Worm (Caenorhabditis elegans): Measurements from ENCODE around the gene C27A7.3.

C27A7.3 gene

ce11 chrV:12091759-12092158 lies 49.0 kb upstream of the C27A7.3 start, which contains the start of gene nhr-206 (continued):
- TF ChIP-seq nhr-20 (tag; optimal IDR thresholded peaks at IDR 0.05): peak; percentile 70
- TF ChIP-seq ama-1 (optimal IDR thresholded peaks at IDR 0.05): no peak
- TF ChIP-seq mdl-1 (tag; optimal IDR thresholded peaks at IDR 0.05): peak in 1 of 2 experiments; percentile 40
- no peak for TF ChIP-seq snpc-4 (tag; optimal IDR thresholded peaks at IDR 0.05)
- TF ChIP-seq ceh-8 (GFP tag; optimal IDR thresholded peaks at IDR 0.05): no peak
- peak in 2 of 6 experiments; percentile 13 to 31 for TF ChIP-seq elt-3 (tag; optimal IDR thresholded peaks at IDR 0.05)
- TF ChIP-seq unc-86 (tag; optimal IDR thresholded peaks at IDR 0.05): no peak
- TF ChIP-seq grh-1 (GFP tag; IDR thresholded peaks at IDR 0.05): no peak
- TF ChIP-seq elt-2 (tag; optimal IDR thresholded peaks at IDR 0.05): peak; percentile 22
- no peak for TF ChIP-seq Y116A8C.19 (tag; optimal IDR thresholded peaks at IDR 0.05; ENCODE audit: borderline replicate concordance)

ce11 chrV:12094030-12094429 lies 46.7 kb upstream of the C27A7.3 start, which contains the start of gene nhr-208:
Gene nhr-208 (plus strand): TSS chrV:12094317.
- TF ChIP-seq blmp-1 (tag; optimal IDR thresholded peaks at IDR 0.05) (peak; percentile 16), snu-23 (GFP tag; optimal IDR thresholded peaks at IDR 0.05) (peak; percentile 2), fkh-4 (tag; optimal IDR thresholded peaks at IDR 0.05; ENCODE audit: borderline replicate concordance) (no peak), nhr-76 (tag; optimal IDR thresholded peaks at IDR 0.05) (no peak), nhr-12 (tag; optimal IDR thresholded peaks at IDR 0.05) (no peak), zip-4 (GFP tag; optimal IDR thresholded peaks at IDR 0.05) (no peak), ceh-8 (GFP tag; optimal IDR thresholded peaks at IDR 0.05) (no peak), nhr-20 (tag; optimal IDR thresholded peaks at IDR 0.05) (peak; percentile 50), irx-1 (tag; optimal IDR thresholded peaks at IDR 0.05) (no peak)

ce11 chrV:12095865-12096264 lies 44.9 kb upstream of the C27A7.3 start, which contains the start of gene nhr-207:
Gene nhr-207 (plus strand): TSS chrV:12096146.
- TF ChIP-seq swsn-7 (tag; optimal IDR thresholded peaks at IDR 0.05) (no peak), lin-14 (GFP tag; optimal IDR thresholded peaks at IDR 0.05) (peak; percentile 48), grh-1 (GFP tag; IDR thresholded peaks at IDR 0.05) (no peak), snu-23 (GFP tag; optimal IDR thresholded peaks at IDR 0.05) (peak; percentile 6), ceh-90 (tag; optimal IDR thresholded peaks at IDR 0.05) (no peak), lsy-2 (tag; optimal IDR thresholded peaks at IDR 0.05) (peak in 1 of 2 experiments; percentile 5), irx-1 (tag; optimal IDR thresholded peaks at IDR 0.05) (no peak), skn-1 (tag; optimal IDR thresholded peaks at IDR 0.05) (peak; percentile 34), jun-1 (tag; optimal IDR thresholded peaks at IDR 0.05) (peak; percentile 49), alr-1 (tag; optimal IDR thresholded peaks at IDR 0.05; ENCODE audit: borderline replicate concordance) (no peak), C16A3.4 (tag; optimal IDR thresholded peaks at IDR 0.05) (peak; percentile 17), mdl-1 (tag; optimal IDR thresholded peaks at IDR 0.05) (peak in 1 of 2 experiments; percentile 35), efl-1 (optimal IDR thresholded peaks at IDR 0.05) (no peak), efl-1 (GFP tag; optimal IDR thresholded peaks at IDR 0.05 in 1 of 2) (no peak), nhr-20 (tag; optimal IDR thresholded peaks at IDR 0.05) (peak; percentile 23), pag-3 (tag; optimal IDR thresholded peaks at IDR 0.05; ENCODE audit: borderline replicate concordance, insufficient read depth) (no peak), zag-1 (tag; optimal IDR thresholded peaks at IDR 0.05) (no peak), nhr-11 (tag; optimal IDR thresholded peaks at IDR 0.05) (no peak), ceh-88 (GFP tag; IDR thresholded peaks at IDR 0.05) (no peak), elt-3 (tag; optimal IDR thresholded peaks at IDR 0.05) (no peak), unc-62 (GFP tag; optimal IDR thresholded peaks at IDR 0.05) (no peak), nhr-84 (tag; optimal IDR thresholded peaks at IDR 0.05) (no peak)

ce11 chrV:12098123-12098522 lies 42.6 kb upstream of the C27A7.3 start, which contains the start of gene nhr-209:
Gene nhr-209 (plus strand): TSS chrV:12098149.
- TF ChIP-seq lin-35 (GFP tag; optimal IDR thresholded peaks at IDR 0.05) (no peak), efl-1 (optimal IDR thresholded peaks at IDR 0.05) (no peak), efl-1 (GFP tag; optimal IDR thresholded peaks at IDR 0.05 in 1 of 2) (peak in 1 of 2 experiments; percentile 86), nhr-85 (tag) (peak; percentile 0), nhr-20 (tag; optimal IDR thresholded peaks at IDR 0.05) (peak; percentile 25), ztf-4 (tag; optimal IDR thresholded peaks at IDR 0.05) (no peak), fos-1 (tag; optimal IDR thresholded peaks at IDR 0.05) (no peak), elt-3 (tag; optimal IDR thresholded peaks at IDR 0.05) (peak in 1 of 6 experiments; percentile 26)
